Fruit fly (Drosophila melanogaster): ENCODE data around the gene CG14712.

Gene CG14712

dm6 chr3R:11619709-11620409 is 8.7 kb upstream of the CG14712 start, which contains the start of the genes Jupiter and CG14710 (continued):
- TF ChIP-seq ttk (GFP tag; IDR thresholded peaks at IDR 0.05) (peak; percentile 47; the same call in 1 of the 2 replicates), CG8359 (GFP tag; optimal IDR thresholded peaks at IDR 0.05; ENCODE audit: borderline replicate concordance) (no peak), aop (GFP tag; IDR thresholded peaks at IDR 0.05) (0 out of 2 replicates have a peak, but pooled peaks have one; percentile 27), bbx (GFP tag; IDR thresholded peaks at IDR 0.05; ENCODE audit: partially characterized antibody) (0 out of 2 replicates have a peak, but pooled peaks have one; percentile 17), CG4328 (GFP tag; optimal IDR thresholded peaks at IDR 0.05) (peak; percentile 1), CG34422 (GFP tag; IDR thresholded peaks at IDR 0.05) (peak; percentile 86), Dbx (GFP tag; IDR thresholded peaks at IDR 0.05) (peak; percentile 82), cato (GFP tag; optimal IDR thresholded peaks at IDR 0.05; ENCODE audit: borderline replicate concordance) (peak; percentile 33), CG9797 (GFP tag; optimal IDR thresholded peaks at IDR 0.05) (peak; percentile 100), CG11398 (GFP tag; optimal IDR thresholded peaks at IDR 0.05) (peak; percentile 4), CG1647 (GFP tag; optimal IDR thresholded peaks at IDR 0.05) (peak; percentile 33), CG32532 (GFP tag; IDR thresholded peaks at IDR 0.05) (peak; percentile 81), CG33557 (GFP tag; optimal IDR thresholded peaks at IDR 0.05) (peak; percentile 27), CG12942 (GFP tag; optimal IDR thresholded peaks at IDR 0.05) (peak; percentile 63), CG2889 (GFP tag; IDR thresholded peaks at IDR 0.05) (peak; percentile 63; the same call in 2 of the 3 replicates), ato (GFP tag; IDR thresholded peaks at IDR 0.05; ENCODE audit: partially characterized antibody) (no peak), CG10462 (GFP tag; optimal IDR thresholded peaks at IDR 0.05) (peak; percentile 39), CG30020 (tag; optimal IDR thresholded peaks at IDR 0.05) (peak; percentile 71), rib (GFP tag; IDR thresholded peaks at IDR 0.05) (0 out of 2 replicates have a peak, but pooled peaks have one; percentile 49), stc (GFP tag; IDR thresholded peaks at IDR 0.05) (no peak), CG6654 (GFP tag; optimal IDR thresholded peaks at IDR 0.05) (no peak), dati (GFP tag; IDR thresholded peaks at IDR 0.05) (no peak), gt (GFP tag; IDR thresholded peaks at IDR 0.05) (no peak), CkIIα-i1 (GFP tag; IDR thresholded peaks at IDR 0.05) (no peak), peb (GFP tag; IDR thresholded peaks at IDR 0.05) (no peak), CG17186 (GFP tag; optimal IDR thresholded peaks at IDR 0.05) (peak; percentile 18), CoRest (tag; optimal IDR thresholded peaks at IDR 0.05) (peak; percentile 79), NFAT (GFP tag; IDR thresholded peaks at IDR 0.05) (peak; percentile 88), Antp (GFP tag; optimal IDR thresholded peaks at IDR 0.05) (peak; percentile 90), pnt (GFP tag; optimal IDR thresholded peaks at IDR 0.05) (peak; percentile 87), CG12155 (GFP tag; optimal IDR thresholded peaks at IDR 0.05) (peak; percentile 72), hb (GFP tag; IDR thresholded peaks at IDR 0.05; ENCODE audit: partially characterized antibody) (no peak), CG31224 (GFP tag; IDR thresholded peaks at IDR 0.05) (no peak), CG10543 (GFP tag; optimal IDR thresholded peaks at IDR 0.05) (peak; percentile 61), Bteb2 (GFP tag; optimal IDR thresholded peaks at IDR 0.05) (peak; percentile 71), Optix (GFP tag; IDR thresholded peaks at IDR 0.05) (peak; percentile 68; the same call in 2 of the 3 replicates), CG17829 (tag; optimal IDR thresholded peaks at IDR 0.05) (peak; percentile 76), MBD-R2 (GFP tag; IDR thresholded peaks at IDR 0.05) (peak; percentile 97), CG12071 (GFP tag; optimal IDR thresholded peaks at IDR 0.05) (no peak), CHES-1-like (GFP tag; optimal IDR thresholded peaks at IDR 0.05) (peak; percentile 90), CG4854 (GFP tag; optimal IDR thresholded peaks at IDR 0.05) (peak; percentile 43), Dll (GFP tag; IDR thresholded peaks at IDR 0.05; ENCODE audit: partially characterized antibody) (peak; percentile 40; the same call in 1 of the 4 replicates), CG15514 (GFP tag; optimal IDR thresholded peaks at IDR 0.05) (peak; percentile 80), ERR (GFP tag; optimal IDR thresholded peaks at IDR 0.05) (peak; percentile 78), Hr51 (GFP tag; optimal IDR thresholded peaks at IDR 0.05) (peak; percentile 23 to 69), twi (tag; optimal IDR thresholded peaks at IDR 0.05) (peak; percentile 43), CG1024 (GFP tag; IDR thresholded peaks at IDR 0.05) (peak; percentile 38; the same call in 1 of the 2 replicates), CG9817 (tag; optimal IDR thresholded peaks at IDR 0.05) (peak; percentile 68), NK7.1 (GFP tag; optimal IDR thresholded peaks at IDR 0.05) (peak; percentile 32)

All from whole organism, embryonic.